Fruit fly (Drosophila melanogaster) whole organism, larva: ENCODE data around the gene CG2061.
"Not testable (repeated sequence)": the region's sequence is repeated elsewhere in the genome, so short reads cannot be mapped to it uniquely, and the experiment has no call there.

Experiments used
- noc ChIP-seq: fragments of 200-800 bp; sonication (Bioruptor generic); optimal IDR thresholded peaks from 3 replicates; lab custom pipeline; 2019; ENCODE audit warnings: missing biosample characterization, mild to moderate bottlenecking, missing genetic modification characterization, moderate library complexity

CG2061 gene

dm6 chrX:11092201-11092600, at the start of gene CG2061:
CG2061 (plus strand) TSS chrX:11092492.
- TF ChIP-seq noc = no peak

dm6 chrX:11044456-11044855, 47.8 kb upstream of the CG2061 start, which contains the start of gene SmydA-4:
SmydA-4 (plus strand) TSS chrX:11044756.
- no peak for TF ChIP-seq noc

DNA sequence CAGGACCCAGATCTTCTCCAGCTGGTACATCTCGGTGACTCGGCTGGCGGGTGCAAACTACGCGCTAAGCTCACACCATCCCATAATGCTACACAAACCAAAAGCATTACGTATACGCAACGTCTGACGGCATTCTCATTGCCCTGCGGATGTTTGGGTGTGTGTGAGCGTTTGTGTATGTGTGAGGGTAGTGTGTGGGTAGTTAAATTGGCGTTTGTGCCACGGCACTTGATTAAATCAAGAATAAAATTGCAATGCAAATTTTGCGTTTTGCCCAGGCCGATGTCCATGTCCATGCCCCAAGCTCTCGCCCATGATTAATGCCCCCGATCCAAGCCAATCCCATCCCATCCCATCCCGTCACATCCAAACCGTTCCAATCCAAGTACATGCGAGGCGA, 38.8 kb upstream of the CG2061 start, which contains the start of gene CG1552:
CG1552 (minus strand) TSS at position 101 of the 400 bp plus-strand sequence.
- TF ChIP-seq noc = no peak

DNA sequence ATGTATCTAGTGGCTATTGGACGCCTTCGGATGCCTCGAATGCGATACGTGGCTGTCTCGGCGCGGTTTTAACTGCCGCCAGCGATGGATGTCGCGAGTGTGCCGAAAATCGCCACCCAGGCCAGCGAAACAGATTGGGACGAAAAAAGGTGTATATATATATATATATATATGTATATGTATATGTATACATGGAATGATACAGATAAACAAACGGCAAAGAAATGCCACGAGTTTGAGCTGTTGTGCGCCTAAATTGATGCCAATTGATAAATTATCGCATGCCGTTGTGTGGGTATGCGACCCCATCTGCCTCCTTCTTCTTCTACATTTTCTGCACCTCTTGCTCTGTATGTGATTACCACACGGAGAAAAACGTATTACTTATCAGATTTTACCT, 32.8 kb upstream of the CG2061 start, which contains the start of gene CG1545:
CG1545 (minus strand) TSS at position 101 of the 400 bp plus-strand sequence.
- no peak for TF ChIP-seq noc

DNA sequence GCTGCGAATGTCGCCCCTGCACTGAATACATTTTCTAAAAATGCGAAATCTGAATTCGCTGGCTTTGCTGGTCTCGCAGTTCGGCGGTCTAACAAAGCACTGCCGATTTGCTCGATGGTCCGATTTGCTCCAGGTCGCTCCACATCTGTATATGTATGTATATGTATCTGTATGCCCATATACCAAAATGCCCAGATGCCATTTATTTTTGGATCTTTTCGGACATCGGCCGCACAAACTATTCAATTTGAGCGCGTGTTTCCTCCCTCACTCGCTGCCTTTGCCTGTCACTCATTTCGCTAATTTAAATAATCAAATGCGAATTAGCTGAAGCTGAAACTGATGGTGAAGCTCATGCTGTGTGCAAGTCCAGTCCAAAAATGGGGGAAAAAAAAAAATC, 29.2 kb upstream of the CG2061 start, which contains the start of gene CG1537:
CG1537 (minus strand) TSS at position 101 of the 400 bp plus-strand sequence.
- TF ChIP-seq noc = no peak

dm6 chrX:11066252-11066651, 26.0 kb upstream of the CG2061 start, which contains the start of gene CG15203:
CG15203 (plus strand) TSS chrX:11066552.
- no peak for TF ChIP-seq noc

dm6 chrX:11081242-11081641, 11.1 kb upstream of the CG2061 start:
- no peak for TF ChIP-seq noc

dm6 chrX:11081834-11082233, 10.5 kb upstream of the CG2061 start:
- no peak for TF ChIP-seq noc

- TF ChIP-seq noc = no peak
These were observed 9.3 kb upstream of the CG2061 start for dm6 chrX:11083007-11083406.

dm6 chrX:11086250-11086649, 6.0 kb upstream of the CG2061 start, which contains the start of gene sev:
sev (minus strand) TSS chrX:11086299.
- no peak for TF ChIP-seq noc

DNA sequence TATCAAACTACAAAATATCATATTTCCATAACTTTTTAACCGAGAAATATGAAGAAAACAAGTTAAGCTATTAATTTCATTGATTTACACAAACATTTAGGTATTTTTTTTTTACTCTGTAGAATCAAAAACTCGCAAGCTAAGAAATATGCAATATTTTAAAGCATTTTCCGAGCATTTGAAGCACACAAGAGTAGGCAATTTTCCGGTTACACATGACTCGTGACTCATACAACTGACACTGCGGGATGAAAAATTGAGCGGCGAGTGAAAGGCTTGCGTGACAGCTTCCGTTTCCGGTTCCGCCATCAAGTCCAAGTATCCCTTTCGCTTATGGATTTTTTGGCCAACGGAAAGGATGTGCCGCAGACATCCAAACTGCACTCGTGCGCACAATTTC, 4.9 kb upstream of the CG2061 start:
- TF ChIP-seq noc = no peak

- TF ChIP-seq noc = peak; percentile 33
These were observed 3.4 kb upstream of the CG2061 start, which contains the start of gene Vago for dm6 chrX:11088778-11089340. Vago (plus strand) TSS chrX:11089290.

dm6 chrX:11090161-11090560, 2.1 kb upstream of the CG2061 start, which contains the start of gene CG2076:
CG2076 (plus strand) TSS chrX:11090210.
- TF ChIP-seq noc = no peak

dm6 chrX:11095276-11095675, 3.0 kb downstream of the CG2061 start:
- no peak for TF ChIP-seq noc

DNA sequence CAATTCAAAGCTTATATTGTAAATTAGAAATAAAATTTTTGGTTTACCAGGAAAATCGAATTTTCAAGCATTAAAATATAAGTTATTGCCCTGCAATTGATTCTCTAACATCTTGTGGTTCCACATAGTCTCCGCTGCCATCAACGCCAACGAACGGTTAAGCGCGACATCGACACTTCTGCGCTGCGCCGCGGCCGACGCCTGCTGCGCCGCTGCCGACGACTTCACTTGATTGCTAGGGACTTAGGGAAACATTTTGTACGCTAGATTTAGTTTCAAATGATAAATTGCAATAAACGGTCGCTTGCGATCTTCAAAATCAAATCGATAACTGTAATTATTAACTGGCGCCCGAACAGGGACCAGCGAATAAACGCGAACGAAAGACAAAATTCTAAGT, 3.7 kb downstream of the CG2061 start, which contains the start of gene CG42249:
CG42249 (plus strand) TSS at position 301 of the 400 bp plus-strand sequence.
- TF ChIP-seq noc = not testable (repeated sequence)

- TF ChIP-seq noc = peak; percentile 1
These were observed 16.0 kb downstream of the CG2061 start, which contains the start of gene Hsp60A for dm6 chrX:11108148-11108844. Hsp60A (plus strand) TSS chrX:11108482.

DNA sequence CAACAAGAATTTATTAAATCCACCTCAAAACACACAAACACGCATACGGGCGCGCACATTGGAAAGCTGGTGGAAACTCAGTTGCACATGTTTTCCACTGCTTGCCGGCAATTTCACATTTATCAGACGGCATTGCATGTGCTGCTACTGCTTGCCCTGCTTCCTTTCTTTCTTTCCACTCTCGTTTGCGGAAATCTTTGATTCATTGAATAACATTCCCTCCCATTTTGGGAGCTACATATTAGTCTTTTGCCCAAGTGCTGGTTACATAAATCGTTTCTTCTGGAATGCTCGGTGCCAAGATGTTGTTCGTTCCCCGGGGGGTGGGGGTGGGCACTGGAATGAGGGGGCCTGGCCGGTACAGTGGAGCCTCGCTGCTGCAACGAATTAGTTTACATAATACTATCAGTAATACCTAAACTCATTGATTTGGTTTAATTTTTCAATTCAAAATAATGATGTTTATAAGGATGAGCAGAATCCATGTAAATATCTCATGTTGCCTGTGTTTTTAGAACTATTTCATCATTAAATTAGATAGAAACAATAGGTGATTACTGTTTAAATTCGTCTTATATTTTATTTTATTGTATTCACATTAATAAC, 16.7 kb downstream of the CG2061 start:
- TF ChIP-seq noc = no peak
